Worm (Caenorhabditis elegans): ENCODE data around the gene rnh-1.0.

DNA sequence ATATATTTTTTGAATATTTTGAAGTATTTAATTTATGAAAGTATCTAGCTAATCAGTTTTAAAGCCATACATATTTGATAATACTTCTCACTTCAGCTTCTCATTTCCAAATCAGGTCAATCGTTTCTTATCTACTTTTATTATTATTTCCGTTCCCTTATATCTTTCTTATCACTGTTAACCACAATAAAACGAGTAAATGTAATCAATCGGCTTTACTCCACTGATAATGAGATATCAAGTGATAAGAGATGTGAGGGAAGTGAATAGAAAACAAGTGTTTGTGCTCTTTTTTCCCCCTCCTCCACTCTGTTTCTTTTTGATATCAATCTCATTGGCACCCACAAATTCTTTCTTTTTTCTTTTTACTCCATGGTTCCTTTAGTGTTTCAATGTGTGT is 28.6 kb upstream of the rnh-1.0 start:
- TF ChIP-seq nhr-76 (tag; optimal IDR thresholded peaks at IDR 0.05), result no peak
- TF ChIP-seq pha-4 (tag; optimal IDR thresholded peaks at IDR 0.05), result no peak
- TF ChIP-seq lin-32 (GFP tag; optimal IDR thresholded peaks at IDR 0.05), result no peak
- TF ChIP-seq nhr-237 (tag; optimal IDR thresholded peaks at IDR 0.05), result no peak
- TF ChIP-seq sptf-1 (tag; optimal IDR thresholded peaks at IDR 0.05), result no peak
- TF ChIP-seq snpc-4 (tag; optimal IDR thresholded peaks at IDR 0.05), result no peak
- TF ChIP-seq unc-62 (GFP tag; optimal IDR thresholded peaks at IDR 0.05), result no peak
- TF ChIP-seq nhr-2 (tag; optimal IDR thresholded peaks at IDR 0.05), result no peak
- TF ChIP-seq mep-1 (tag; optimal IDR thresholded peaks at IDR 0.05), result no peak

Data from whole organism, mixed stage, embryonic.